Fruit fly (Drosophila melanogaster): Measurements from ENCODE around the gene cv-c.

cv-c gene

dm6 chr3R:14484533-14485267, 3.2 kb upstream of the cv-c start:
- TF ChIP-seq psq (optimal IDR thresholded peaks at IDR 0.05) (no peak), CG8478 (optimal IDR thresholded peaks at IDR 0.05) (no peak), pan (optimal IDR thresholded peaks at IDR 0.05) (no peak), Dll (optimal IDR thresholded peaks at IDR 0.05) (no peak), usp (GFP tag; optimal IDR thresholded peaks at IDR 0.05) (no peak), EcR (GFP tag; optimal IDR thresholded peaks at IDR 0.05) (no peak)

dm6 chr3R:14482986-14483385, 1.5 kb upstream of the cv-c start:
- TF ChIP-seq usp (GFP tag; optimal IDR thresholded peaks at IDR 0.05) (no peak), CG8478 (optimal IDR thresholded peaks at IDR 0.05) (no peak), EcR (GFP tag; optimal IDR thresholded peaks at IDR 0.05) (no peak), Dll (optimal IDR thresholded peaks at IDR 0.05) (no peak), psq (optimal IDR thresholded peaks at IDR 0.05) (no peak), pan (optimal IDR thresholded peaks at IDR 0.05) (no peak)

- TF ChIP-seq Dll (optimal IDR thresholded peaks at IDR 0.05), result no peak
- no peak for TF ChIP-seq EcR (GFP tag; optimal IDR thresholded peaks at IDR 0.05)
- no peak for TF ChIP-seq psq (optimal IDR thresholded peaks at IDR 0.05)
- TF ChIP-seq pan (optimal IDR thresholded peaks at IDR 0.05), result no peak
- no peak for TF ChIP-seq CG8478 (optimal IDR thresholded peaks at IDR 0.05)
- TF ChIP-seq usp (GFP tag; optimal IDR thresholded peaks at IDR 0.05), result no peak
These were observed 464 bp upstream of the cv-c start for dm6 chr3R:14481977-14482376.

- TF ChIP-seq EcR (GFP tag; optimal IDR thresholded peaks at IDR 0.05), result no peak
- TF ChIP-seq psq (optimal IDR thresholded peaks at IDR 0.05), result no peak
- TF ChIP-seq CG8478 (optimal IDR thresholded peaks at IDR 0.05), result no peak
- no peak for TF ChIP-seq pan (optimal IDR thresholded peaks at IDR 0.05)
- TF ChIP-seq usp (GFP tag; optimal IDR thresholded peaks at IDR 0.05), result no peak
- TF ChIP-seq Dll (optimal IDR thresholded peaks at IDR 0.05), result no peak
These were observed 1.8 kb downstream of the cv-c start for dm6 chr3R:14479623-14480194.

dm6 chr3R:14478438-14479033, 3.0 kb downstream of the cv-c start:
- TF ChIP-seq CG8478 (optimal IDR thresholded peaks at IDR 0.05) (no peak), Dll (optimal IDR thresholded peaks at IDR 0.05) (no peak), usp (GFP tag; optimal IDR thresholded peaks at IDR 0.05) (no peak), EcR (GFP tag; optimal IDR thresholded peaks at IDR 0.05) (no peak), psq (optimal IDR thresholded peaks at IDR 0.05) (no peak), pan (optimal IDR thresholded peaks at IDR 0.05) (no peak)

- TF ChIP-seq psq (optimal IDR thresholded peaks at IDR 0.05), result no peak
- TF ChIP-seq CG8478 (optimal IDR thresholded peaks at IDR 0.05), result no peak
These were observed 3.6 kb downstream of the cv-c start for dm6 chr3R:14477877-14478437.

- no peak for TF ChIP-seq EcR (GFP tag; optimal IDR thresholded peaks at IDR 0.05)
- TF ChIP-seq Dll (optimal IDR thresholded peaks at IDR 0.05), result no peak
- TF ChIP-seq psq (optimal IDR thresholded peaks at IDR 0.05), result no peak
- TF ChIP-seq CG8478 (optimal IDR thresholded peaks at IDR 0.05), result no peak
- TF ChIP-seq usp (GFP tag; optimal IDR thresholded peaks at IDR 0.05), result no peak
- no peak for TF ChIP-seq pan (optimal IDR thresholded peaks at IDR 0.05)
These were observed 4.3 kb downstream of the cv-c start for dm6 chr3R:14477085-14477762.

- TF ChIP-seq CG8478 (optimal IDR thresholded peaks at IDR 0.05) (no peak), usp (GFP tag; optimal IDR thresholded peaks at IDR 0.05) (no peak), psq (optimal IDR thresholded peaks at IDR 0.05) (no peak), pan (optimal IDR thresholded peaks at IDR 0.05) (no peak), Dll (optimal IDR thresholded peaks at IDR 0.05) (no peak), EcR (GFP tag; optimal IDR thresholded peaks at IDR 0.05) (no peak)
These were observed 5.2 kb downstream of the cv-c start for dm6 chr3R:14476273-14476672.

dm6 chr3R:14474073-14474722, 7.3 kb downstream of the cv-c start:
- TF ChIP-seq CG8478 (optimal IDR thresholded peaks at IDR 0.05) (no peak), EcR (GFP tag; optimal IDR thresholded peaks at IDR 0.05) (peak in 1 of 2 experiments; percentile 81)

- TF ChIP-seq Dll (optimal IDR thresholded peaks at IDR 0.05), result no peak
- TF ChIP-seq psq (optimal IDR thresholded peaks at IDR 0.05), result no peak
- TF ChIP-seq EcR (GFP tag; optimal IDR thresholded peaks at IDR 0.05), result no peak
- TF ChIP-seq usp (GFP tag; optimal IDR thresholded peaks at IDR 0.05), result no peak
- no peak for TF ChIP-seq CG8478 (optimal IDR thresholded peaks at IDR 0.05)
- TF ChIP-seq pan (optimal IDR thresholded peaks at IDR 0.05), result no peak
These were observed 7.9 kb downstream of the cv-c start for dm6 chr3R:14473574-14473973.

dm6 chr3R:14472580-14473353, 8.7 kb downstream of the cv-c start:
- TF ChIP-seq EcR (GFP tag; optimal IDR thresholded peaks at IDR 0.05) (no peak), Dll (optimal IDR thresholded peaks at IDR 0.05) (no peak), pan (optimal IDR thresholded peaks at IDR 0.05) (no peak), usp (GFP tag; optimal IDR thresholded peaks at IDR 0.05) (no peak), CG8478 (optimal IDR thresholded peaks at IDR 0.05) (no peak), psq (optimal IDR thresholded peaks at IDR 0.05) (no peak)

Measured in whole organism.